Worm (Caenorhabditis elegans): ENCODE results near the gene F58F12.1.

Gene F58F12.1

ce11 chrII:6349968-6350367 is 33.5 kb upstream of the F58F12.1 start:
- TF ChIP-seq fkh-10 (GFP tag; optimal IDR thresholded peaks at IDR 0.05) (no peak), daf-12 (tag; optimal IDR thresholded peaks at IDR 0.05) (no peak), unc-62 (GFP tag; optimal IDR thresholded peaks at IDR 0.05) (no peak), snpc-4 (tag; optimal IDR thresholded peaks at IDR 0.05) (no peak), nhr-76 (tag; optimal IDR thresholded peaks at IDR 0.05) (no peak), lsy-12 (tag; optimal IDR thresholded peaks at IDR 0.05) (no peak), ztf-11 (tag; optimal IDR thresholded peaks at IDR 0.05) (no peak), aly-2 (tag; optimal IDR thresholded peaks at IDR 0.05) (no peak), nhr-12 (tag; optimal IDR thresholded peaks at IDR 0.05) (no peak), ama-1 (optimal IDR thresholded peaks at IDR 0.05) (no peak), lin-15B (tag; optimal IDR thresholded peaks at IDR 0.05) (no peak), ceh-82 (tag; optimal IDR thresholded peaks at IDR 0.05) (no peak)

- TF ChIP-seq nhr-23 (tag; optimal IDR thresholded peaks at IDR 0.05) = peak; percentile 13
- no peak for TF ChIP-seq snpc-4 (tag; optimal IDR thresholded peaks at IDR 0.05)
- TF ChIP-seq skn-1 (tag; optimal IDR thresholded peaks at IDR 0.05) = no peak
- TF ChIP-seq fkh-10 (GFP tag; optimal IDR thresholded peaks at IDR 0.05) = no peak
Observed at ce11 chrII:6351887-6352286, 31.6 kb upstream of the F58F12.1 start, which contains the start of gene C32D5.10. TSS of gene C32D5.10 (minus strand) at chrII:6351987.

- TF ChIP-seq sea-2 (GFP tag; optimal IDR thresholded peaks at IDR 0.05) (no peak), nhr-237 (tag; optimal IDR thresholded peaks at IDR 0.05) (no peak), tbx-2 (tag; optimal IDR thresholded peaks at IDR 0.05) (peak; percentile 27), mml-1 (tag; optimal IDR thresholded peaks at IDR 0.05) (no peak), nhr-28 (tag; optimal IDR thresholded peaks at IDR 0.05) (no peak), ZK546.5 (tag; optimal IDR thresholded peaks at IDR 0.05) (no peak), skn-1 (tag; optimal IDR thresholded peaks at IDR 0.05) (peak; percentile 35), nhr-23 (tag; optimal IDR thresholded peaks at IDR 0.05) (peak; percentile 79), fos-1 (tag; optimal IDR thresholded peaks at IDR 0.05) (no peak), eor-1 (tag; optimal IDR thresholded peaks at IDR 0.05) (no peak), nfya-1 (tag; optimal IDR thresholded peaks at IDR 0.05; ENCODE audit: insufficient read depth) (peak; percentile 78), nhr-77 (tag; optimal IDR thresholded peaks at IDR 0.05) (no peak), unc-62 (GFP tag; optimal IDR thresholded peaks at IDR 0.05) (no peak), lsy-12 (tag; optimal IDR thresholded peaks at IDR 0.05) (peak; percentile 74), ceh-28 (tag; optimal IDR thresholded peaks at IDR 0.05) (peak; percentile 11), zag-1 (tag; optimal IDR thresholded peaks at IDR 0.05) (no peak), elt-3 (tag; optimal IDR thresholded peaks at IDR 0.05) (no peak), egl-27 (tag; optimal IDR thresholded peaks at IDR 0.05) (no peak), ztf-4 (tag; optimal IDR thresholded peaks at IDR 0.05) (no peak), daf-12 (tag; optimal IDR thresholded peaks at IDR 0.05) (no peak), lin-15B (tag; optimal IDR thresholded peaks at IDR 0.05) (peak; percentile 78), ama-1 (optimal IDR thresholded peaks at IDR 0.05) (no peak), nhr-11 (tag; optimal IDR thresholded peaks at IDR 0.05) (peak; percentile 24), ceh-16 (tag; optimal IDR thresholded peaks at IDR 0.05) (no peak), nhr-76 (tag; optimal IDR thresholded peaks at IDR 0.05) (no peak), aly-2 (tag; optimal IDR thresholded peaks at IDR 0.05) (no peak), nhr-43 (tag; optimal IDR thresholded peaks at IDR 0.05; ENCODE audit: poor library complexity, severe bottlenecking) (peak; percentile 36), ztf-11 (tag; optimal IDR thresholded peaks at IDR 0.05) (no peak), fkh-2 (tag; optimal IDR thresholded peaks at IDR 0.05) (no peak), nhr-12 (tag; optimal IDR thresholded peaks at IDR 0.05) (no peak), pqm-1 (tag; optimal IDR thresholded peaks at IDR 0.05) (peak; percentile 65), pha-4 (tag; optimal IDR thresholded peaks at IDR 0.05) (peak; percentile 72), R02D3.7 (tag; optimal IDR thresholded peaks at IDR 0.05) (no peak), egl-5 (tag; optimal IDR thresholded peaks at IDR 0.05) (no peak), mdl-1 (tag; optimal IDR thresholded peaks at IDR 0.05) (no peak), elt-1 (tag; optimal IDR thresholded peaks at IDR 0.05) (peak; percentile 49), fkh-10 (GFP tag; optimal IDR thresholded peaks at IDR 0.05) (no peak), nhr-67 (tag; optimal IDR thresholded peaks at IDR 0.05) (no peak), jun-1 (tag; optimal IDR thresholded peaks at IDR 0.05) (no peak), snpc-4 (tag; optimal IDR thresholded peaks at IDR 0.05) (peak; percentile 88), lin-39 (tag; optimal IDR thresholded peaks at IDR 0.05) (peak; percentile 84), ceh-82 (tag; optimal IDR thresholded peaks at IDR 0.05) (no peak), hmg-11 (tag; optimal IDR thresholded peaks at IDR 0.05) (peak; percentile 43), ceh-9 (tag; optimal IDR thresholded peaks at IDR 0.05) (no peak), unc-39 (tag; optimal IDR thresholded peaks at IDR 0.05) (no peak), elt-2 (tag; optimal IDR thresholded peaks at IDR 0.05) (peak; percentile 35)
Observed at ce11 chrII:6355396-6356346, 27.8 kb upstream of the F58F12.1 start, which contains the start of gene C32D5.11. TSS of gene C32D5.11 (minus strand) at chrII:6355446.
